Fruit fly (Drosophila melanogaster): Measurements from ENCODE around the gene CG1265.

The CG1265 gene

DNA sequence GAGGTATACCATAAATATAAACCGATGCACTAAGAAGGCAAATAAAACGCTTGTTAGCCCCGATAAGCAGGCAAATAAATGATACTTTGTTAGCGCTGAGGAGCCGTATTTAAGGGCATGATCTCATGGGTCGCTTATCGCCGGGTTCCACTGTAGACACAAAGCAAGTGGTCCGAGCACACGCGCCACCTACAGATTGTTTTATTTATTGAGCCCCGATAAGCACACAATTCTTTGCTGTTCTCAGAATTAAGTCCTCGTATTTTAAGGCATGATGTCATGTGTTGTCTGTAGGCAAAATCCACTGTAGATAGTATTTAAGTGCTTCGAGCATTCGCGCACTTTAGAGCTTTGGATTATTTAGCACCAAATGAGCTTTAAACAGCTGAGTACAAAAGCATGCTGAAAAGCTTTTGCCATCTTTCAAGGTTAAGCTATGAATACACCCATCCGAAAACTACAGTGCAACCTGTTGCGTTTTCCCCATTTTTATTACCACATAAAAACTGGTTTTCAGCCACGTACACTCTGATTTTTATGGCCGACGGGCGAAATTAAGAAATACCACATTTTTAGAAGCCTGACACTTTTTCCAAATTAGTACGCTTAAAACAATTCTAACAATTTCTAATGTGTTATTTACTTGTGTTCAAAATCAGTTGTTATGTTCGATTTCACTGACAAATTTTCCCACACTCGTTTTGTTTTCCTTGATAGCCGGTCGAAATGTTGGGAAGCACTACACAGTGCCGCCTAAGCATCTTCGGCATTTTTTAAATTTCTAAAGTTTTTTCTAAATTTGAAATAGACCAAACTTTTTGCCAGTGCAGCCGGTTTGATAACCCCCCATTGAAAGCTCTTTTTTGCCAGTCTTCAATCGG lies 14.9 kb upstream of the CG1265 start, which contains the start of gene Sqor (continued):
- TF ChIP-seq ash1 (GFP tag; optimal IDR thresholded peaks at IDR 0.05) = peak; percentile 57
- peak; percentile 90 for TF ChIP-seq CG8924 (tag; optimal IDR thresholded peaks at IDR 0.05)
- peak; percentile 44 for TF ChIP-seq exex (tag; optimal IDR thresholded peaks at IDR 0.05)
- peak; percentile 69 for TF ChIP-seq sisA (GFP tag; IDR thresholded peaks at IDR 0.05)
- peak; percentile 57; the same call in 1 of the 2 replicates for TF ChIP-seq CG10321 (GFP tag; IDR thresholded peaks at IDR 0.05)
- peak; percentile 53 for TF ChIP-seq CG3407 (GFP tag; optimal IDR thresholded peaks at IDR 0.05)
- TF ChIP-seq tgo (GFP tag; IDR thresholded peaks at IDR 0.05) = peak; percentile 77
- peak; percentile 66 for TF ChIP-seq GATAe (GFP tag; conservative IDR thresholded peaks at IDR 0.05)
- TF ChIP-seq CG30403 (GFP tag; optimal IDR thresholded peaks at IDR 0.05) = peak; percentile 91
- TF ChIP-seq CG2202 (tag; optimal IDR thresholded peaks at IDR 0.05) = peak; percentile 43
- peak; percentile 64; the same call in 1 of the 2 replicates for TF ChIP-seq Awh (GFP tag; IDR thresholded peaks at IDR 0.05)
- TF ChIP-seq ERR (GFP tag; optimal IDR thresholded peaks at IDR 0.05) = peak; percentile 85
- peak; percentile 31; the same call in 1 of the 2 replicates for TF ChIP-seq Xrp1 (GFP tag; IDR thresholded peaks at IDR 0.05)
- TF ChIP-seq bigmax (GFP tag; optimal IDR thresholded peaks at IDR 0.05) = no peak
- TF ChIP-seq oc (tag; optimal IDR thresholded peaks at IDR 0.05) = peak; percentile 83
- peak; percentile 66 for TF ChIP-seq CG1602 (GFP tag; optimal IDR thresholded peaks at IDR 0.05)
- peak; percentile 55; the same call in 1 of the 2 replicates for TF ChIP-seq chm (GFP tag; IDR thresholded peaks at IDR 0.05)
- TF ChIP-seq pzg (GFP tag; optimal IDR thresholded peaks at IDR 0.05) = peak; percentile 25
- peak; percentile 39; the same call in 1 of the 2 replicates for TF ChIP-seq Scr (GFP tag; IDR thresholded peaks at IDR 0.05; ENCODE audit: partially characterized antibody)
- peak; percentile 44 for TF ChIP-seq nerfin-1 (tag; optimal IDR thresholded peaks at IDR 0.05)
- TF ChIP-seq slbo (GFP tag; IDR thresholded peaks at IDR 0.05) = peak; percentile 87
- peak; percentile 61 to 81 for TF ChIP-seq chif (GFP tag; optimal IDR thresholded peaks at IDR 0.05)
- peak in 1 of 2 experiments; percentile 50 for TF ChIP-seq Hr78 (GFP tag; optimal IDR thresholded peaks at IDR 0.05)
- peak; percentile 83 for TF ChIP-seq CG1233 (GFP tag; optimal IDR thresholded peaks at IDR 0.05)
- no peak for TF ChIP-seq odd (GFP tag; optimal IDR thresholded peaks at IDR 0.05)
- TF ChIP-seq CG11247 (GFP tag; IDR thresholded peaks at IDR 0.05) = peak; percentile 74
- TF ChIP-seq BEAF-32 (GFP tag; optimal IDR thresholded peaks at IDR 0.05) = no peak
- peak; percentile 95 for TF ChIP-seq CG7556 (GFP tag; optimal IDR thresholded peaks at IDR 0.05)
- peak; percentile 76 for TF ChIP-seq CG7987 (GFP tag; optimal IDR thresholded peaks at IDR 0.05)
- TF ChIP-seq CG1792 (GFP tag; optimal IDR thresholded peaks at IDR 0.05) = peak; percentile 85
- TF ChIP-seq CG4707 (GFP tag; optimal IDR thresholded peaks at IDR 0.05) = peak; percentile 34
- peak; percentile 83 for TF ChIP-seq Optix (GFP tag; IDR thresholded peaks at IDR 0.05)
- TF ChIP-seq prd (optimal IDR thresholded peaks at IDR 0.05) = no peak
- peak; percentile 73 for TF ChIP-seq prd (GFP tag; IDR thresholded peaks at IDR 0.05)
- no peak for TF ChIP-seq CG15479 (GFP tag; optimal IDR thresholded peaks at IDR 0.05)
- peak; percentile 62 for TF ChIP-seq Doc2 (GFP tag; IDR thresholded peaks at IDR 0.05)
- TF ChIP-seq CG14710 (tag; optimal IDR thresholded peaks at IDR 0.05) = peak; percentile 21
- TF ChIP-seq inv (GFP tag; IDR thresholded peaks at IDR 0.05; ENCODE audit: partially characterized antibody) = no peak
- no peak for TF ChIP-seq CG13287 (GFP tag; IDR thresholded peaks at IDR 0.05; ENCODE audit: partially characterized antibody)
- TF ChIP-seq CG14014 (GFP tag; IDR thresholded peaks at IDR 0.05) = peak; percentile 80
- TF ChIP-seq CG16863 (GFP tag; optimal IDR thresholded peaks at IDR 0.05) = peak; percentile 75
- no peak for TF ChIP-seq CG10959 (GFP tag; IDR thresholded peaks at IDR 0.05)
- TF ChIP-seq dmrt99B (tag; optimal IDR thresholded peaks at IDR 0.05) = peak; percentile 88
- peak; percentile 74 for TF ChIP-seq cas (GFP tag; IDR thresholded peaks at IDR 0.05)
- TF ChIP-seq unpg (GFP tag; optimal IDR thresholded peaks at IDR 0.05) = peak; percentile 86
- peak; percentile 82 for TF ChIP-seq CG9932 (GFP tag; IDR thresholded peaks at IDR 0.05)
- TF ChIP-seq CG18262 (tag; optimal IDR thresholded peaks at IDR 0.05) = peak; percentile 80
- peak; percentile 27 for TF ChIP-seq pros (GFP tag; optimal IDR thresholded peaks at IDR 0.05)
